Fruit fly (Drosophila melanogaster) whole organism, embryonic: ENCODE measurements around the gene osy.
A peak's percentile ranks its signal among the peaks of the same experiment; 100 is the strongest.

ENCODE experiments used
- Atf6 ChIP-seq: fragments of 200-800 bp; sonication (Bioruptor generic); IDR thresholded peaks from 2 replicates; pipeline ENCODE4 v1.3.6; 2022; ENCODE audit warnings: missing biosample characterization, missing genetic modification characterization
- BEAF-32 ChIP-seq: fragments of 200-800 bp; sonication (Bioruptor generic); optimal IDR thresholded peaks from 3 replicates; lab custom pipeline; 2017; ENCODE audit warnings: missing biosample characterization, missing genetic modification characterization, mild to moderate bottlenecking, moderate library complexity, missing genetic modification reagents
- Bdp1 ChIP-seq: fragments of 200-800 bp; sonication (Bioruptor generic); optimal IDR thresholded peaks from 3 replicates; lab custom pipeline; 2016; ENCODE audit warnings: missing biosample characterization, missing genetic modification characterization
- Blimp-1 ChIP-seq: fragments of 200-800 bp; sonication (Bioruptor generic); optimal IDR thresholded peaks from 3 replicates; lab custom pipeline; 2018; ENCODE audit warnings: missing biosample characterization, missing genetic modification characterization, mild to moderate bottlenecking, moderate library complexity, missing genetic modification reagents
- CG10147 ChIP-seq: fragments of 200-800 bp; sonication (Bioruptor generic); optimal IDR thresholded peaks from 2 replicates; lab custom pipeline; 2019; ENCODE audit warnings: missing biosample characterization, mild to moderate bottlenecking, missing genetic modification characterization, moderate library complexity
- CG10321 ChIP-seq: fragments of 200-800 bp; sonication (Bioruptor generic); IDR thresholded peaks from 2 replicates; pipeline ENCODE4 v1.3.6; 2022; ENCODE audit warnings: missing biosample characterization, missing genetic modification characterization
- CG11247 ChIP-seq: fragments of 200-800 bp; sonication (Bioruptor generic); IDR thresholded peaks from 2 replicates; pipeline ENCODE4 v1.3.6; 2022; ENCODE audit warnings: missing biosample characterization, missing genetic modification characterization
- CG12155 ChIP-seq: fragments of 200-800 bp; sonication (Bioruptor generic); optimal IDR thresholded peaks from 3 replicates; lab custom pipeline; 2016; ENCODE audit warnings: missing biosample characterization, missing genetic modification characterization
- CG12659 ChIP-seq: fragments of 200-800 bp; sonication (Bioruptor generic); optimal IDR thresholded peaks from 3 replicates; lab custom pipeline; 2017; ENCODE audit warnings: mild to moderate bottlenecking, missing biosample characterization, missing genetic modification reagents, missing genetic modification characterization
- CG13296 ChIP-seq: fragments of 200-800 bp; sonication (Bioruptor generic); optimal IDR thresholded peaks from 3 replicates; lab custom pipeline; 2018; ENCODE audit warnings: missing biosample characterization, mild to moderate bottlenecking, missing genetic modification characterization
- CG13624 ChIP-seq: fragments of 200-800 bp; sonication (Bioruptor generic); optimal IDR thresholded peaks from 2 replicates; lab custom pipeline; 2016; ENCODE audit warnings: missing biosample characterization, missing genetic modification characterization
- CG15514 ChIP-seq: fragments of 200-800 bp; sonication (Bioruptor generic); optimal IDR thresholded peaks from 3 replicates; lab custom pipeline; 2017; ENCODE audit warnings: missing biosample characterization, missing genetic modification characterization, mild to moderate bottlenecking, moderate library complexity, missing genetic modification reagents
- CG1602 ChIP-seq: fragments of 200-800 bp; sonication (Bioruptor generic); optimal IDR thresholded peaks from 3 replicates; lab custom pipeline; 2016; ENCODE audit warnings: missing biosample characterization, missing genetic modification characterization
- CG17328 ChIP-seq: fragments of 200-800 bp; sonication (Bioruptor generic); IDR thresholded peaks from 2 replicates; pipeline ENCODE4 v1.3.6; 2022; ENCODE audit warnings: missing biosample characterization, missing genetic modification characterization
- CG31365 ChIP-seq: fragments of 200-800 bp; sonication (Bioruptor generic); optimal IDR thresholded peaks from 2 replicates; lab custom pipeline; 2018; ENCODE audit warnings: missing biosample characterization, mild to moderate bottlenecking, missing genetic modification characterization
- CG6689 ChIP-seq: fragments of 200-800 bp; sonication (Bioruptor generic); IDR thresholded peaks from 2 replicates; pipeline ENCODE4 v1.3.6; 2022; ENCODE audit warnings: missing biosample characterization, missing genetic modification characterization
- CG7372 ChIP-seq: fragments of 200-800 bp; sonication (Bioruptor generic); IDR thresholded peaks from 2 replicates; pipeline ENCODE4 v1.3.6; 2022; ENCODE audit warnings: missing biosample characterization, missing genetic modification characterization
- CG7928 ChIP-seq: fragments of 200-800 bp; sonication (Bioruptor generic); optimal IDR thresholded peaks from 2 replicates; lab custom pipeline; 2017; ENCODE audit warnings: missing biosample characterization, mild to moderate bottlenecking, missing genetic modification characterization
- CTCF ChIP-seq: fragments of 200-800 bp; sonication (Bioruptor generic); optimal IDR thresholded peaks from 2 replicates; lab custom pipeline; 2017; ENCODE audit warnings: missing biosample characterization, mild to moderate bottlenecking, missing genetic modification characterization, moderate library complexity
- CoRest ChIP-seq: fragments of 200-800 bp; sonication (Bioruptor generic); optimal IDR thresholded peaks from 3 replicates; lab custom pipeline; 2018; ENCODE audit warnings: missing biosample characterization, mild to moderate bottlenecking, missing genetic modification characterization, moderate library complexity
- Eip74EF ChIP-seq, 2 experiments: fragments of 200-800 bp in 1 of 2; fragments of >200 bp in 1 of 2; sonication (Bioruptor generic) in 1 of 2; optimal IDR thresholded peaks; 2 replicates each; lab custom pipeline; 2017 to 2019; ENCODE audit warnings: missing biosample characterization in 2 of 2, missing genetic modification characterization in 2 of 2, mild to moderate bottlenecking in 1 of 2, moderate library complexity in 1 of 2
- NfI ChIP-seq: fragments of 200-800 bp; sonication (Bioruptor generic); optimal IDR thresholded peaks from 3 replicates; lab custom pipeline; 2018; ENCODE audit warnings: missing biosample characterization, mild to moderate bottlenecking, missing genetic modification characterization, moderate library complexity
- Oaz ChIP-seq: fragments of 200-800 bp; sonication (Bioruptor generic); IDR thresholded peaks from 2 replicates; pipeline ENCODE4 v1.3.6; 2022; ENCODE audit warnings: missing biosample characterization, missing genetic modification characterization
- Oli ChIP-seq: fragments of 200-800 bp; sonication (Bioruptor generic); optimal IDR thresholded peaks from 2 replicates; lab custom pipeline; 2018; ENCODE audit warnings: missing biosample characterization, mild to moderate bottlenecking, missing genetic modification characterization, moderate library complexity
- Optix ChIP-seq: fragments of 200-800 bp; sonication (Bioruptor generic); IDR thresholded peaks from 3 replicates; pipeline ENCODE4 v1.3.6; 2022; ENCODE audit warnings: missing biosample characterization, missing genetic modification characterization
- Pdp1 ChIP-seq, 2 experiments: fragments of 200-800 bp; sonication (Bioruptor generic); optimal IDR thresholded peaks; 3 replicates each; lab custom pipeline; 2016; ENCODE audit warnings: missing biosample characterization in 2 of 2, missing genetic modification characterization in 2 of 2, mild to moderate bottlenecking in 1 of 2, moderate library complexity in 1 of 2
- Poxn ChIP-seq: fragments of 200-800 bp; sonication (Bioruptor generic); IDR thresholded peaks from 2 replicates; pipeline ENCODE4 v1.3.6; 2022; ENCODE audit warnings: missing biosample characterization, missing genetic modification characterization
- Ravus ChIP-seq: fragments of 200-800 bp; sonication (Bioruptor generic); IDR thresholded peaks from 2 replicates; pipeline ENCODE4 v1.3.6; 2022; ENCODE audit warnings: missing biosample characterization, missing genetic modification characterization
- Rfx ChIP-seq: fragments of 200-800 bp; sonication (Bioruptor generic); IDR thresholded peaks from 2 replicates; pipeline ENCODE4 v1.3.6; 2022; ENCODE audit warnings: missing biosample characterization, missing genetic modification characterization
- Ssrp ChIP-seq: fragments of 200-800 bp; sonication (Bioruptor generic); optimal IDR thresholded peaks from 2 replicates; lab custom pipeline; 2018; ENCODE audit warnings: missing biosample characterization, mild to moderate bottlenecking, missing genetic modification characterization, moderate library complexity
- Trl ChIP-seq, 3 experiments: fragments of >200 bp in 2 of 3; fragments of 200-800 bp in 1 of 3; sonication (Bioruptor generic) in 1 of 3; optimal IDR thresholded peaks; 2 replicates in 1 of 3; 3 replicates in 2 of 3; lab custom pipeline; 2016 to 2017; ENCODE audit warnings: missing biosample characterization in 1 of 3, missing genetic modification characterization in 1 of 3
- ara ChIP-seq: fragments of 200-800 bp; sonication (Bioruptor generic); IDR thresholded peaks from 2 replicates; pipeline ENCODE4 v1.3.6; 2022; ENCODE audit warnings: missing biosample characterization, missing genetic modification characterization
- az2 ChIP-seq: fragments of 200-800 bp; sonication (Bioruptor generic); optimal IDR thresholded peaks from 3 replicates; lab custom pipeline; 2016; ENCODE audit warnings: missing biosample characterization, missing genetic modification characterization
- cato ChIP-seq: fragments of 200-800 bp; sonication (Bioruptor generic); optimal IDR thresholded peaks from 2 replicates; lab custom pipeline; 2016; ENCODE audit warnings: missing biosample characterization, missing genetic modification characterization, borderline replicate concordance
- cwo ChIP-seq: fragments of 200-800 bp; sonication (Bioruptor generic); optimal IDR thresholded peaks from 3 replicates; lab custom pipeline; 2017; ENCODE audit warnings: missing biosample characterization, missing genetic modification characterization, mild to moderate bottlenecking, moderate library complexity, missing genetic modification reagents
- dysf ChIP-seq: fragments of 200-800 bp; sonication (Bioruptor generic); IDR thresholded peaks from 3 replicates; pipeline ENCODE4 v1.3.6; 2022; ENCODE audit warnings: missing biosample characterization, missing genetic modification characterization
- fd96Cb ChIP-seq: fragments of 200-800 bp; sonication (Bioruptor generic); optimal IDR thresholded peaks from 2 replicates; lab custom pipeline; 2018; ENCODE audit warnings: missing biosample characterization, mild to moderate bottlenecking, missing genetic modification characterization, moderate library complexity
- gem ChIP-seq: fragments of 200-800 bp; sonication (Bioruptor generic); optimal IDR thresholded peaks from 2 replicates; lab custom pipeline; 2019; ENCODE audit warnings: missing biosample characterization, mild to moderate bottlenecking, missing genetic modification characterization, moderate library complexity
- kay ChIP-seq: fragments of 200-800 bp; sonication (Bioruptor generic); optimal IDR thresholded peaks from 2 replicates; lab custom pipeline; 2016; ENCODE audit warnings: missing biosample characterization, missing genetic modification characterization
- lbe ChIP-seq: fragments of 200-800 bp; sonication (Bioruptor generic); optimal IDR thresholded peaks from 2 replicates; lab custom pipeline; 2016; ENCODE audit warnings: missing biosample characterization, mild to moderate bottlenecking, missing genetic modification characterization
- onecut ChIP-seq: fragments of 200-800 bp; sonication (Bioruptor generic); IDR thresholded peaks from 2 replicates; pipeline ENCODE4 v1.3.6; 2022; ENCODE audit warnings: missing biosample characterization, missing genetic modification characterization
- pita ChIP-seq: fragments of 200-800 bp; sonication (Bioruptor generic); optimal IDR thresholded peaks from 2 replicates; lab custom pipeline; 2017; ENCODE audit warnings: missing biosample characterization, mild to moderate bottlenecking, missing genetic modification characterization
- ranshi ChIP-seq: fragments of 200-800 bp; sonication (Bioruptor generic); IDR thresholded peaks from 2 replicates; pipeline ENCODE4 v1.3.6; 2022; ENCODE audit warnings: missing biosample characterization, missing genetic modification characterization
- run ChIP-seq: fragments of 200-800 bp; sonication (Bioruptor generic); optimal IDR thresholded peaks from 3 replicates; lab custom pipeline; 2018; ENCODE audit warnings: missing biosample characterization, mild to moderate bottlenecking, missing genetic modification characterization
- seq ChIP-seq: fragments of 200-800 bp; sonication (Bioruptor generic); IDR thresholded peaks from 2 replicates; pipeline ENCODE4 v1.3.6; 2022; ENCODE audit warnings: missing biosample characterization, missing genetic modification characterization
- slp2 ChIP-seq: fragments of 200-800 bp; sonication (Bioruptor generic); optimal IDR thresholded peaks from 2 replicates; lab custom pipeline; 2016; ENCODE audit warnings: missing biosample characterization, missing genetic modification characterization
- sob ChIP-seq: fragments of 200-800 bp; sonication (Bioruptor generic); IDR thresholded peaks from 2 replicates; pipeline ENCODE4 v1.3.6; 2022; ENCODE audit warnings: missing biosample characterization, missing genetic modification characterization
- ssp ChIP-seq: fragments of 200-800 bp; sonication (Bioruptor generic); IDR thresholded peaks from 2 replicates; pipeline ENCODE4 v1.3.6; 2022; ENCODE audit warnings: missing biosample characterization, missing genetic modification characterization
- stc ChIP-seq: fragments of 200-800 bp; sonication (Bioruptor generic); IDR thresholded peaks from 2 replicates; pipeline ENCODE4 v1.3.6; 2022; ENCODE audit warnings: missing biosample characterization, missing genetic modification characterization
- tup ChIP-seq: fragments of 200-800 bp; sonication (Bioruptor generic); optimal IDR thresholded peaks from 2 replicates; lab custom pipeline; 2016; ENCODE audit warnings: missing biosample characterization, mild to moderate bottlenecking, missing genetic modification characterization, moderate library complexity

The osy gene

dm6 chr3R:26280403-26280802, 37.8 kb upstream of the osy start (continued):
- TF ChIP-seq CG1602 (GFP tag; lab: Kevin White, UChicago), result no peak
- no peak for TF ChIP-seq CG31365 (tag; lab: Kevin White, UChicago)
- 0 out of 2 replicates have a peak, but pooled peaks have one; percentile 21 for TF ChIP-seq ssp (GFP tag; lab: Robert Waterston, UW)
- peak; percentile 6 for TF ChIP-seq az2 (GFP tag; lab: Kevin White, UChicago)
- TF ChIP-seq CG10321 (GFP tag; lab: Robert Waterston, UW), result no peak
- TF ChIP-seq NfI (GFP tag; lab: Kevin White, UChicago), result peak; percentile 50
- TF ChIP-seq Blimp-1, result peak; percentile 17
- TF ChIP-seq fd96Cb (tag; lab: Kevin White, UChicago), result peak; percentile 17
- peak; percentile 32 for TF ChIP-seq tup (GFP tag; lab: Kevin White, UChicago)
- no peak for TF ChIP-seq lbe (GFP tag; lab: Kevin White, UChicago)
- 0 out of 2 replicates have a peak, but pooled peaks have one; percentile 11 for TF ChIP-seq CG7372
- no peak for TF ChIP-seq Pdp1 (GFP tag; optimal IDR thresholded peaks at IDR 0.05; lab: Kevin White, UChicago)
- TF ChIP-seq Bdp1, result no peak
- peak; percentile 57; the same call in 1 of the 2 replicates for TF ChIP-seq ranshi (GFP tag; lab: Robert Waterston, UW)
- peak; percentile 59; the same call in 1 of the 2 replicates for TF ChIP-seq CG17328
- TF ChIP-seq cwo (GFP tag; lab: Kevin White, UChicago), result peak; percentile 75
- TF ChIP-seq stc (GFP tag; lab: Robert Waterston, UW), result 0 out of 2 replicates have a peak, but pooled peaks have one; percentile 54
- TF ChIP-seq gem, result peak; percentile 63
- TF ChIP-seq CG13624, result peak; percentile 25
- no peak for TF ChIP-seq pita (GFP tag; lab: Kevin White, UChicago)
- TF ChIP-seq seq (GFP tag; lab: Robert Waterston, UW), result peak; percentile 55
- no peak for TF ChIP-seq Optix (GFP tag; lab: Robert Waterston, UW)
- TF ChIP-seq Ssrp, result no peak
- no peak for TF ChIP-seq BEAF-32 (GFP tag; lab: Kevin White, UChicago)
- no peak for TF ChIP-seq Ravus (GFP tag; lab: Robert Waterston, UW)
- TF ChIP-seq run (tag; lab: Kevin White, UChicago), result no peak
- no peak for TF ChIP-seq Eip74EF (GFP tag; optimal IDR thresholded peaks at IDR 0.05; lab: Kevin White, UChicago)
- TF ChIP-seq slp2, result no peak
- peak; percentile 33; the same call in 1 of the 2 replicates for TF ChIP-seq CG6689 (GFP tag; lab: Robert Waterston, UW)
- peak; percentile 74 for TF ChIP-seq Rfx (GFP tag; lab: Robert Waterston, UW)
- TF ChIP-seq onecut (GFP tag; lab: Robert Waterston, UW), result peak; percentile 35; the same call in 1 of the 2 replicates
- peak; percentile 76; the same call in 2 of the 3 replicates for TF ChIP-seq dysf (GFP tag; lab: Robert Waterston, UW)
- peak; percentile 70 for TF ChIP-seq sob (GFP tag; lab: Robert Waterston, UW)
- TF ChIP-seq CG15514, result peak; percentile 65
- peak; percentile 29 for TF ChIP-seq Oli (tag; lab: Kevin White, UChicago)
- TF ChIP-seq kay (GFP tag; lab: Kevin White, UChicago), result no peak
- TF ChIP-seq Atf6 (GFP tag; lab: Robert Waterston, UW), result peak; percentile 66; the same call in 1 of the 2 replicates
- 0 out of 2 replicates have a peak, but pooled peaks have one; percentile 11 for TF ChIP-seq ara (GFP tag; lab: Robert Waterston, UW)
- peak; percentile 49 for TF ChIP-seq CG13296 (GFP tag; lab: Kevin White, UChicago)
- TF ChIP-seq Oaz, result no peak
- peak; percentile 36 for TF ChIP-seq CG10147
- no peak for TF ChIP-seq Trl (optimal IDR thresholded peaks at IDR 0.05; lab: Kevin White, UChicago)
- no peak for TF ChIP-seq Trl (GFP tag; optimal IDR thresholded peaks at IDR 0.05; lab: Kevin White, UChicago)
- TF ChIP-seq CG11247, result peak; percentile 45; the same call in 1 of the 2 replicates
- TF ChIP-seq CTCF, result no peak
- TF ChIP-seq Poxn (GFP tag; lab: Robert Waterston, UW), result no peak
- no peak for TF ChIP-seq CG7928 (GFP tag; lab: Kevin White, UChicago)
- TF ChIP-seq CG12659, result peak; percentile 33
- TF ChIP-seq CG12155 (GFP tag; lab: Kevin White, UChicago), result peak; percentile 12
- peak; percentile 49 for TF ChIP-seq CoRest (tag; lab: Kevin White, UChicago)
- TF ChIP-seq cato, result no peak
